Fruit fly (Drosophila melanogaster) whole organism, embryonic: Measurements from ENCODE around the gene CG9483.

Source experiments
- CG1024 ChIP-seq: fragments of 200-800 bp; sonication (Bioruptor generic); IDR thresholded peaks from 2 replicates; pipeline ENCODE4 v1.3.6; 2022; ENCODE audit warnings: missing biosample characterization, missing genetic modification characterization
- CG12219 ChIP-seq: fragments of 200-800 bp; sonication (Bioruptor generic); optimal IDR thresholded peaks from 3 replicates; lab custom pipeline; 2018; ENCODE audit warnings: missing biosample characterization, mild to moderate bottlenecking, missing genetic modification characterization
- CG12659 ChIP-seq: fragments of 200-800 bp; sonication (Bioruptor generic); optimal IDR thresholded peaks from 3 replicates; lab custom pipeline; 2017; ENCODE audit warnings: mild to moderate bottlenecking, missing biosample characterization, missing genetic modification reagents, missing genetic modification characterization
- CG15696 ChIP-seq: fragments of 200-800 bp; sonication (Bioruptor generic); optimal IDR thresholded peaks from 2 replicates; lab custom pipeline; 2019; ENCODE audit warnings: missing biosample characterization, mild to moderate bottlenecking, missing genetic modification characterization, moderate library complexity
- CG1603 ChIP-seq: fragments of 200-800 bp; sonication (Bioruptor generic); optimal IDR thresholded peaks from 2 replicates; lab custom pipeline; 2019; ENCODE audit warnings: missing biosample characterization, mild to moderate bottlenecking, missing genetic modification characterization, moderate library complexity
- CG17568 ChIP-seq: fragments of 200-800 bp; sonication (Bioruptor generic); optimal IDR thresholded peaks from 2 replicates; lab custom pipeline; 2018; ENCODE audit warnings: missing biosample characterization, mild to moderate bottlenecking, missing genetic modification characterization, moderate library complexity
- CG17802 ChIP-seq: fragments of 200-800 bp; sonication (Bioruptor generic); optimal IDR thresholded peaks from 2 replicates; lab custom pipeline; 2018; ENCODE audit warnings: missing biosample characterization, mild to moderate bottlenecking, missing genetic modification characterization, moderate library complexity
- CG1792 ChIP-seq: fragments of 200-800 bp; sonication (Bioruptor generic); optimal IDR thresholded peaks from 2 replicates; lab custom pipeline; 2016; ENCODE audit warnings: missing biosample characterization, missing genetic modification characterization
- CG30020 ChIP-seq: fragments of 200-800 bp; optimal IDR thresholded peaks from 2 replicates; lab custom pipeline; 2019; ENCODE audit warnings: missing biosample characterization, mild to moderate bottlenecking, missing genetic modification characterization, moderate library complexity
- CG30431 ChIP-seq: fragments of 200-800 bp; sonication (Bioruptor generic); optimal IDR thresholded peaks from 2 replicates; lab custom pipeline; 2017; ENCODE audit warnings: missing biosample characterization, missing genetic modification characterization
- CG31224 ChIP-seq: fragments of 200-800 bp; sonication (Bioruptor generic); IDR thresholded peaks from 2 replicates; pipeline ENCODE4 v1.3.6; 2022; ENCODE audit warnings: missing biosample characterization, missing genetic modification characterization
- CG3995 ChIP-seq: fragments of 200-800 bp; sonication (Bioruptor generic); optimal IDR thresholded peaks from 3 replicates; lab custom pipeline; 2016; ENCODE audit warnings: missing biosample characterization, missing genetic modification characterization
- CG6254 ChIP-seq: fragments of 200-800 bp; sonication (Bioruptor generic); optimal IDR thresholded peaks from 3 replicates; lab custom pipeline; 2017; ENCODE audit warnings: mild to moderate bottlenecking, missing biosample characterization, missing genetic modification reagents, missing genetic modification characterization
- CG6689 ChIP-seq: fragments of 200-800 bp; sonication (Bioruptor generic); IDR thresholded peaks from 2 replicates; pipeline ENCODE4 v1.3.6; 2022; ENCODE audit warnings: missing biosample characterization, missing genetic modification characterization
- CG6765 ChIP-seq: fragments of 200-800 bp; sonication (Bioruptor generic); optimal IDR thresholded peaks from 3 replicates; lab custom pipeline; 2017; ENCODE audit warnings: missing biosample characterization, mild to moderate bottlenecking, missing genetic modification characterization
- CG7556 ChIP-seq: fragments of 200-800 bp; sonication (Bioruptor generic); optimal IDR thresholded peaks from 2 replicates; lab custom pipeline; 2017; ENCODE audit warnings: missing biosample characterization, mild to moderate bottlenecking, missing genetic modification characterization
- CG7987 ChIP-seq: fragments of 200-800 bp; sonication (Bioruptor generic); optimal IDR thresholded peaks from 2 replicates; lab custom pipeline; 2018; ENCODE audit warnings: missing biosample characterization, mild to moderate bottlenecking, missing genetic modification characterization, moderate library complexity
- CG8478 ChIP-seq: fragments of >200 bp; optimal IDR thresholded peaks from 2 replicates; lab custom pipeline; 2018
- CoRest ChIP-seq: fragments of 200-800 bp; sonication (Bioruptor generic); optimal IDR thresholded peaks from 3 replicates; lab custom pipeline; 2018; ENCODE audit warnings: missing biosample characterization, mild to moderate bottlenecking, missing genetic modification characterization, moderate library complexity
- Doc3 ChIP-seq: fragments of 200-800 bp; sonication (Bioruptor generic); IDR thresholded peaks from 3 replicates; pipeline ENCODE4 v1.3.6; 2022; ENCODE audit warnings: missing biosample characterization, missing genetic modification characterization; ENCODE audit not compliant: partially characterized antibody
- H15 ChIP-seq: fragments of 200-800 bp; sonication (Bioruptor generic); IDR thresholded peaks from 3 replicates; pipeline ENCODE4 v1.3.6; 2022; ENCODE audit warnings: missing biosample characterization, missing genetic modification characterization
- HLH4C ChIP-seq: fragments of 200-800 bp; sonication (Bioruptor generic); IDR thresholded peaks from 3 replicates; pipeline ENCODE4 v1.3.6; 2022; ENCODE audit warnings: missing biosample characterization, missing genetic modification characterization; ENCODE audit not compliant: partially characterized antibody
- HmgZ ChIP-seq: fragments of 200-800 bp; sonication (Bioruptor generic); optimal IDR thresholded peaks from 2 replicates; lab custom pipeline; 2018; ENCODE audit warnings: missing biosample characterization, mild to moderate bottlenecking, missing genetic modification characterization
- Hmr ChIP-seq: fragments of 200-800 bp; sonication (Bioruptor generic); optimal IDR thresholded peaks from 3 replicates; lab custom pipeline; 2017; ENCODE audit warnings: mild to moderate bottlenecking, missing biosample characterization, missing genetic modification reagents, missing genetic modification characterization
- Hr3 ChIP-seq: fragments of 200-800 bp; sonication (Bioruptor generic); optimal IDR thresholded peaks from 3 replicates; lab custom pipeline; 2016; ENCODE audit warnings: missing biosample characterization, missing genetic modification characterization
- Hsf ChIP-seq: fragments of 200-800 bp; sonication (Bioruptor generic); optimal IDR thresholded peaks from 3 replicates; lab custom pipeline; 2016; ENCODE audit warnings: missing biosample characterization, missing genetic modification characterization
- Mad ChIP-seq: fragments of 200-800 bp; sonication (Bioruptor generic); optimal IDR thresholded peaks from 2 replicates; lab custom pipeline; 2016; ENCODE audit warnings: missing biosample characterization, missing genetic modification characterization
- Nf-YB ChIP-seq: fragments of 200-800 bp; sonication (Bioruptor generic); optimal IDR thresholded peaks from 3 replicates; lab custom pipeline; 2019; ENCODE audit warnings: missing biosample characterization, mild to moderate bottlenecking, missing genetic modification characterization, moderate library complexity
- Oli ChIP-seq: fragments of 200-800 bp; sonication (Bioruptor generic); optimal IDR thresholded peaks from 2 replicates; lab custom pipeline; 2018; ENCODE audit warnings: missing biosample characterization, mild to moderate bottlenecking, missing genetic modification characterization, moderate library complexity
- Opbp ChIP-seq: fragments of 200-800 bp; sonication (Bioruptor generic); IDR thresholded peaks from 3 replicates; pipeline ENCODE4 v1.3.6; 2022; ENCODE audit warnings: missing biosample characterization, missing genetic modification characterization; ENCODE audit not compliant: partially characterized antibody
- Sin3A ChIP-seq: fragments of >200 bp; optimal IDR thresholded peaks from 2 replicates; lab custom pipeline; 2018
- Six4 ChIP-seq: fragments of 200-800 bp; sonication (Bioruptor generic); optimal IDR thresholded peaks from 2 replicates; lab custom pipeline; 2016; ENCODE audit warnings: missing biosample characterization, missing genetic modification characterization
- Sox100B ChIP-seq: fragments of 200-800 bp; sonication (Bioruptor generic); optimal IDR thresholded peaks from 3 replicates; lab custom pipeline; 2018; ENCODE audit warnings: missing biosample characterization, mild to moderate bottlenecking, missing genetic modification characterization
- Sox102F ChIP-seq: fragments of 200-800 bp; sonication (Bioruptor generic); optimal IDR thresholded peaks from 2 replicates; lab custom pipeline; 2018; ENCODE audit warnings: missing biosample characterization, mild to moderate bottlenecking, missing genetic modification characterization, moderate library complexity
- Sry-δ ChIP-seq: fragments of 200-800 bp; sonication (Bioruptor generic); optimal IDR thresholded peaks from 2 replicates; lab custom pipeline; 2016; ENCODE audit warnings: missing biosample characterization, missing genetic modification characterization
- Ssrp ChIP-seq: fragments of 200-800 bp; sonication (Bioruptor generic); optimal IDR thresholded peaks from 2 replicates; lab custom pipeline; 2018; ENCODE audit warnings: missing biosample characterization, mild to moderate bottlenecking, missing genetic modification characterization, moderate library complexity
- YL-1 ChIP-seq: fragments of 200-800 bp; sonication (Bioruptor generic); optimal IDR thresholded peaks from 3 replicates; lab custom pipeline; 2017; ENCODE audit warnings: missing biosample characterization, mild to moderate bottlenecking, missing genetic modification characterization
- ash1 ChIP-seq: fragments of 200-800 bp; sonication (Bioruptor generic); optimal IDR thresholded peaks from 2 replicates; lab custom pipeline; 2018; ENCODE audit warnings: missing biosample characterization, mild to moderate bottlenecking, missing genetic modification characterization
- bab2 ChIP-seq: fragments of 200-800 bp; sonication (Bioruptor generic); optimal IDR thresholded peaks from 2 replicates; lab custom pipeline; 2016; ENCODE audit warnings: missing biosample characterization, missing genetic modification characterization
- bigmax ChIP-seq: fragments of 200-800 bp; sonication (Bioruptor generic); optimal IDR thresholded peaks from 2 replicates; lab custom pipeline; 2018; ENCODE audit warnings: missing biosample characterization, mild to moderate bottlenecking, missing genetic modification characterization
- dati ChIP-seq: fragments of 200-800 bp; sonication (Bioruptor generic); IDR thresholded peaks from 2 replicates; pipeline ENCODE4 v1.3.6; 2022; ENCODE audit warnings: missing biosample characterization, missing genetic modification characterization
- fd102C ChIP-seq: fragments of 200-800 bp; sonication (Bioruptor generic); optimal IDR thresholded peaks from 2 replicates; lab custom pipeline; 2018; ENCODE audit warnings: missing biosample characterization, mild to moderate bottlenecking, missing genetic modification characterization, moderate library complexity
- fu2 ChIP-seq: fragments of 200-800 bp; sonication (Bioruptor generic); optimal IDR thresholded peaks from 2 replicates; lab custom pipeline; 2016; ENCODE audit warnings: missing biosample characterization, missing genetic modification characterization
- grau ChIP-seq: fragments of 200-800 bp; optimal IDR thresholded peaks from 3 replicates; lab custom pipeline; 2019; ENCODE audit warnings: missing biosample characterization, mild to moderate bottlenecking, missing genetic modification characterization, moderate library complexity
- luna ChIP-seq: fragments of 200-800 bp; sonication (Bioruptor generic); optimal IDR thresholded peaks from 2 replicates; lab custom pipeline; 2016; ENCODE audit warnings: missing biosample characterization, missing genetic modification characterization
- pho ChIP-seq: fragments of 200-800 bp; sonication (Bioruptor generic); optimal IDR thresholded peaks from 2 replicates; lab custom pipeline; 2016; ENCODE audit warnings: missing biosample characterization, missing genetic modification characterization
- pros ChIP-seq: fragments of 200-800 bp; sonication (Bioruptor generic); optimal IDR thresholded peaks from 3 replicates; lab custom pipeline; 2019; ENCODE audit warnings: missing biosample characterization, mild to moderate bottlenecking, missing genetic modification characterization, moderate library complexity
- seq ChIP-seq: fragments of 200-800 bp; sonication (Bioruptor generic); IDR thresholded peaks from 2 replicates; pipeline ENCODE4 v1.3.6; 2022; ENCODE audit warnings: missing biosample characterization, missing genetic modification characterization
- tap ChIP-seq: fragments of 200-800 bp; optimal IDR thresholded peaks from 3 replicates; lab custom pipeline; 2019; ENCODE audit warnings: missing biosample characterization, mild to moderate bottlenecking, missing genetic modification characterization, moderate library complexity
- tio ChIP-seq: fragments of 200-800 bp; sonication (Bioruptor generic); optimal IDR thresholded peaks from 2 replicates; lab custom pipeline; 2017; ENCODE audit warnings: missing biosample characterization, missing genetic modification characterization, inconsistent platforms
- vfl ChIP-seq: fragments of 200-800 bp; sonication (Bioruptor generic); optimal IDR thresholded peaks from 2 replicates; lab custom pipeline; 2016; ENCODE audit warnings: missing biosample characterization, missing genetic modification characterization

The CG9483 gene

dm6 chr2L:8860767-8861166 lies 5.8 kb upstream of the CG9483 start (continued):
- no peak for TF ChIP-seq vfl
- TF ChIP-seq CG12219 (GFP tag; lab: Kevin White, UChicago): peak; percentile 54
- TF ChIP-seq CG17568 (GFP tag; lab: Kevin White, UChicago): no peak
- no peak for TF ChIP-seq CG6765 (GFP tag; lab: Kevin White, UChicago)
- peak; percentile 72 for TF ChIP-seq CG7556 (GFP tag; lab: Kevin White, UChicago)
- no peak for TF ChIP-seq YL-1 (GFP tag; lab: Kevin White, UChicago)
- TF ChIP-seq CG1792 (GFP tag; lab: Kevin White, UChicago): peak; percentile 19
- TF ChIP-seq Ssrp (tag; lab: Kevin White, UChicago): peak; percentile 73
- no peak for TF ChIP-seq bigmax (GFP tag; lab: Kevin White, UChicago)
- TF ChIP-seq HmgZ: no peak
- TF ChIP-seq Nf-YB (GFP tag; lab: Kevin White, UChicago): peak; percentile 17
- peak; percentile 30 for TF ChIP-seq Hmr (GFP tag; lab: Kevin White, UChicago)
- TF ChIP-seq pho (GFP tag; lab: Kevin White, UChicago): no peak
- TF ChIP-seq CG15696 (tag; lab: Kevin White, UChicago): peak; percentile 56
- no peak for TF ChIP-seq Doc3
- no peak for TF ChIP-seq fd102C
- TF ChIP-seq bab2 (GFP tag; lab: Kevin White, UChicago): peak; percentile 60
- TF ChIP-seq dati: peak; percentile 45
- TF ChIP-seq CG30020 (tag; lab: Kevin White, UChicago): peak; percentile 19
- TF ChIP-seq Oli (tag; lab: Kevin White, UChicago): peak; percentile 54
- TF ChIP-seq CG1603 (tag; lab: Kevin White, UChicago): peak; percentile 62
- TF ChIP-seq HLH4C (GFP tag; lab: Robert Waterston, UW): no peak
- TF ChIP-seq CG1024 (GFP tag; lab: Robert Waterston, UW): peak; percentile 60
- TF ChIP-seq CG3995 (GFP tag; lab: Kevin White, UChicago): no peak
- peak; percentile 78 for TF ChIP-seq CG6254 (GFP tag; lab: Kevin White, UChicago)
- peak; percentile 67 for TF ChIP-seq Six4 (GFP tag; lab: Kevin White, UChicago)
- no peak for TF ChIP-seq Sry-δ
- TF ChIP-seq Sox100B (GFP tag; lab: Kevin White, UChicago): peak; percentile 67
- peak; percentile 26 for TF ChIP-seq tio (GFP tag; lab: Kevin White, UChicago)
- TF ChIP-seq tap (tag; lab: Kevin White, UChicago): peak; percentile 70
- peak; percentile 62 for TF ChIP-seq grau (tag; lab: Kevin White, UChicago)
- TF ChIP-seq Hsf (GFP tag; lab: Kevin White, UChicago): peak; percentile 28
- peak; percentile 78; the same call in 2 of the 3 replicates for TF ChIP-seq H15 (GFP tag; lab: Robert Waterston, UW)
- peak; percentile 35 for TF ChIP-seq CG12659 (GFP tag; lab: Kevin White, UChicago)
- no peak for TF ChIP-seq seq (GFP tag; lab: Robert Waterston, UW)
- peak; percentile 42 for TF ChIP-seq CG30431 (GFP tag; lab: Kevin White, UChicago)
- TF ChIP-seq CG17802 (tag; lab: Kevin White, UChicago): peak; percentile 49
- peak; percentile 29 for TF ChIP-seq Hr3 (GFP tag; lab: Kevin White, UChicago)
- no peak for TF ChIP-seq luna
- TF ChIP-seq fu2 (GFP tag; lab: Kevin White, UChicago): no peak
- TF ChIP-seq CG7987: no peak
- TF ChIP-seq Sox102F (GFP tag; lab: Kevin White, UChicago): peak; percentile 73
- TF ChIP-seq CG6689 (GFP tag; lab: Robert Waterston, UW): peak; percentile 81
- no peak for TF ChIP-seq ash1 (GFP tag; lab: Kevin White, UChicago)
- TF ChIP-seq Mad (GFP tag; lab: Kevin White, UChicago): no peak
- 0 out of 2 replicates have a peak, but pooled peaks have one; percentile 45 for TF ChIP-seq CG31224 (GFP tag; lab: Robert Waterston, UW)
- TF ChIP-seq Opbp (GFP tag; lab: Robert Waterston, UW): no peak
- peak; percentile 61 for TF ChIP-seq CoRest (tag; lab: Kevin White, UChicago)
- TF ChIP-seq Sin3A (lab: Kevin White, UChicago): no peak
- TF ChIP-seq CG8478 (lab: Kevin White, UChicago): no peak
- no peak for TF ChIP-seq pros (GFP tag; lab: Kevin White, UChicago)
